Fruit fly (Drosophila melanogaster): Measurements from ENCODE around the gene CG12659.

dm6 chrX:8560087-8560999, 31.2 kb downstream of the CG12659 start, which contains the start of the genes CG12112 and Trf4-1:
- TF ChIP-seq h (optimal IDR thresholded peaks at IDR 0.05) (no peak), psq (optimal IDR thresholded peaks at IDR 0.05) (peak; percentile 25), Sin3A (optimal IDR thresholded peaks at IDR 0.05) (no peak), insv (optimal IDR thresholded peaks at IDR 0.05) (no peak)
